Worm (Caenorhabditis elegans) whole organism, L1 larva: ENCODE results near the gene scl-3.

Experiments
- ces-1 ChIP-seq: fragments of 150-350 bp; optimal IDR thresholded peaks from 2 replicates; lab custom pipeline; 2014; ENCODE audit warnings: missing biosample characterization, missing genetic modification reagents, missing genetic modification characterization
- lir-3 ChIP-seq: sonication (generic microtip); optimal IDR thresholded peaks from 2 replicates; lab custom pipeline; 2016; ENCODE audit warnings: mild to moderate bottlenecking, missing genetic modification characterization, moderate library complexity, missing compliant biosample characterization; ENCODE audit not compliant: poor library complexity
- nhr-12 ChIP-seq: sonication (generic microtip); optimal IDR thresholded peaks from 2 replicates; lab custom pipeline; 2017; ENCODE audit warnings: missing biosample characterization, missing genetic modification characterization
- nhr-76 ChIP-seq: sonication (generic microtip); optimal IDR thresholded peaks from 2 replicates; lab custom pipeline; 2017; ENCODE audit warnings: missing biosample characterization, missing genetic modification characterization
- rnt-1 ChIP-seq: sonication (generic microtip); optimal IDR thresholded peaks from 2 replicates; lab custom pipeline; 2016; ENCODE audit warnings: mild to moderate bottlenecking, missing genetic modification characterization, moderate library complexity, missing compliant biosample characterization

ce11 chrIV:13089671-13090242, 30.4 kb downstream of the scl-3 start:
- TF ChIP-seq nhr-76 (tag; lab: Kevin White, UChicago) (no peak), nhr-12 (tag; lab: Kevin White, UChicago) (no peak), ces-1 (GFP tag; lab: Kevin White, UChicago) (no peak), lir-3 (tag; lab: Kevin White, UChicago) (no peak), rnt-1 (no peak)
